Fruit fly (Drosophila melanogaster) whole organism: ENCODE results near the gene CG33688.

Experiments
- CG8478 ChIP-seq: fragments of >200 bp; optimal IDR thresholded peaks from 2 replicates; lab custom pipeline; 2018; ENCODE audit warnings: inconsistent platforms
- Dll ChIP-seq: fragments of >200 bp; optimal IDR thresholded peaks from 2 replicates; lab custom pipeline; 2017
- EcR ChIP-seq, 2 experiments: fragments of >200 bp; optimal IDR thresholded peaks; 2 replicates each; lab custom pipeline; 2017; ENCODE audit warnings: missing biosample characterization in 2 of 2, missing genetic modification characterization in 2 of 2, missing genetic modification reagents in 2 of 2
- pan ChIP-seq: fragments of >200 bp; optimal IDR thresholded peaks from 2 replicates; lab custom pipeline; 2017
- psq ChIP-seq: fragments of >200 bp; optimal IDR thresholded peaks from 2 replicates; lab custom pipeline; 2017
- usp ChIP-seq: fragments of >200 bp; optimal IDR thresholded peaks from 2 replicates; lab custom pipeline; 2017; ENCODE audit warnings: missing biosample characterization, missing genetic modification characterization, mixed read lengths

The CG33688 gene

DNA sequence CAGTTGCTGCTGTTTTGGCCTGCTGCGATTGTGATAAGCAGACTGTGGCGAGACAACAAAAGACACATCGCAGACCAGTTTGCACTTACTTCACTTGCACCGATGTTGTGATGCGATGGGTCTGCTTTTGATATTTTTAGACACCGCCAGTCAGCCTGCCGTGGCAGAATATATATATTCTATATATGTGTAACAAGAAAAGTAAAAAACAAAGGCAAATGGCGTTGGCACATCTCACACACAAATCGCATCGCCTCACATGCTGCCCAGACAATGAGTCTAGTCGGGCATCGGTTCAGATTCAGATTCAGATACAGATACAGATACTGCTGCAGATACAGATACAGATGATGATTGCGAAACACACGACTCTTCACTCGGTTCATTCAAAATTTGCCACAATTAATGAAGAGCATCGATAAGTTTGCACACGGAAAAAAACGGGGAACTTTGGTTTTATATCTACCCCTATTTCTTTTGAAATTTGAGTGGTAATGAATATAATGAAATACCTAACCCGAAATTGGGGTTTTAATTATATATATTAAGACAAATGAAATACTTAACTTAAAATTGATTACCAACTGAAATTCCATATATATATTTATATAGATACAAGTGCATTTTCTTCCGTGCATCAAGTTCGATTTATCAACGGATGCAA, 31.2 kb upstream of the CG33688 start:
- TF ChIP-seq EcR (GFP tag; optimal IDR thresholded peaks at IDR 0.05; lab: Kevin White, UChicago), result no peak

DNA sequence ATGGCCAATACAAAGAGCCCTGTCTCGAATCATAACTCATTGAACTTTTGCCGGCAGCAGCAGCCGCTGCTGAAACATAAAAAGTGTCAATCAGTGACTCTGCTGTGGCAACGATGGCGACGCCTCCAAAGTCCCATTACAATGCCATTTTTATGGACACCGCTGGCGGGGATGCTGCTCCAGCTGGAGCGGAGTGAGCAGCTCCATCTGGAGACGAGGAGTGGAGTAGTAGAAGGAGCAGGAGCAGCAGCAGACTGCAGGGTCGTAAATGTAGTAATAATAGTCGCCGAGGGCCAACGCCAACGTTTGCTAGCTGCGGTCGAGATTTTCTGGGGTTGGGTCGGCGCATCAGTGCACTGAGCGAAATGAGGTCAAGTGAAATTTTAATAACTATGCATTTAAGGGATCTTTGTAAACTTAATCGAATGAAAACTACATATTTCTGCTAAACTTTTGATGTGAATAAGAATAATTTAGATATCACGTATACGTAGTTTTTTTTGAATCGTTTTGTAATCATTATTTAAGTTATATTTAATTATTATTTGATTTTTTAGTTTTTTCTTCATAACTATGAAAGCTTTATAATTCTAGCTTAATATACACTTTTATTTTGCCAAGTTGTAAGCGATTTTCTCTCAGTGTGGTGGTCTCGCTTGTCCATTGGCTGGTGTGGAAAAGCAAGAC, 30.4 kb upstream of the CG33688 start:
- no peak for TF ChIP-seq Dll (lab: Kevin White, UChicago)

dm6 chr3L:16170006-16170405, 29.0 kb upstream of the CG33688 start, which contains the start of gene CG33796:
TSS of gene CG33796 (minus strand) at chr3L:16170106.
- TF ChIP-seq psq, result no peak
- no peak for TF ChIP-seq Dll (lab: Kevin White, UChicago)
- no peak for TF ChIP-seq EcR (GFP tag; optimal IDR thresholded peaks at IDR 0.05; lab: Kevin White, UChicago)
- no peak for TF ChIP-seq pan (lab: Kevin White, UChicago)
- no peak for TF ChIP-seq usp (GFP tag; lab: Kevin White, UChicago)
- no peak for TF ChIP-seq CG8478 (lab: Kevin White, UChicago)

- TF ChIP-seq EcR (GFP tag; optimal IDR thresholded peaks at IDR 0.05; lab: Kevin White, UChicago), result no peak
Measured at dm6 chr3L:16171280-16171679, 27.7 kb upstream of the CG33688 start, which contains the start of gene CG33795. TSS of gene CG33795 (minus strand) at chr3L:16171380.

DNA sequence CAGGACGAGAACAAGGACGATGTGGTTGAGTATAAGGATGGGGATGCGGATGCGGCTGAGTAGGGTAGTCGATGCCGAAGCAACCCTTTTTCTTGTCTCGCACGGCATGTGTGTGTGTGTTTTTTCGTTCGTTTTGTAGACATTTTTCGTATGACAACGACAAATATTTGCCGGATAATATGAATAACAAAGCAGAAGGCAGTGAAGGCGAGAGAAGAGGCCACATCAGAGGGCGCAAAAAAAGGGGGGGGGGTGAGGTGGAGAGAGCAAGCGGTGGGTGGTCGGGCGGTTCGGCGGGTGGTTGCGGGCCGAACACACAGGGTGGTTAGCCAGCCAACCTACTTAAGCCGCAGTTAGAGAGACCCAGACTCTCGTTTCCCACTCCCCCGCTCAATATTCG, 26.6 kb upstream of the CG33688 start:
- TF ChIP-seq CG8478 (lab: Kevin White, UChicago) (no peak), usp (GFP tag; lab: Kevin White, UChicago) (no peak), pan (lab: Kevin White, UChicago) (no peak), EcR (GFP tag; optimal IDR thresholded peaks at IDR 0.05; lab: Kevin White, UChicago) (no peak), Dll (lab: Kevin White, UChicago) (no peak), psq (no peak)

DNA sequence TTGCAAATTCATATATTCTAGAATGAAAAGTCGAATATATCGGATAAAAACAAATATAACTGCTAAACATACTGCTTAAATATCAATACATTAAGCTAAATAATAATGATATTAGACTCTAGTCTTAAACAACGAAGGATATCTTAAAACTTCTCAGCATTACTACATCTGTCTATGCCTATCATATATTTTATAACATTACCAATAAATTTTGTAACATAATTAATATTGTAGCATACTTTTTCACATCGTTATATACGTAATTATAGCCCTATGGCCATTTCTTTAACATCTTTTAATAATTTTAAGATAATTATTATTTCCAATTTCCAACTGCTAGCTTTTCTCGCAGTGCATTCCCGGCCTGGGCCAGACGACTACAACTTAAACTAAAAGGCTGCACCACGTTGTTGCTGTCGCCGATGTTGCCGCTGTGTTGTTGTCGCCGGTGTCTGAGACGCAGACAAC, 26.2 kb upstream of the CG33688 start:
- TF ChIP-seq CG8478 (lab: Kevin White, UChicago) (no peak), usp (GFP tag; lab: Kevin White, UChicago) (no peak), pan (lab: Kevin White, UChicago) (no peak), EcR (GFP tag; optimal IDR thresholded peaks at IDR 0.05; lab: Kevin White, UChicago) (no peak), Dll (lab: Kevin White, UChicago) (no peak)

dm6 chr3L:16173818-16174601, 25.0 kb upstream of the CG33688 start:
- TF ChIP-seq CG8478 (lab: Kevin White, UChicago), result no peak
- TF ChIP-seq Dll (lab: Kevin White, UChicago), result peak; percentile 20

- no peak for TF ChIP-seq psq
- no peak for TF ChIP-seq EcR (GFP tag; optimal IDR thresholded peaks at IDR 0.05; lab: Kevin White, UChicago)
- no peak for TF ChIP-seq pan (lab: Kevin White, UChicago)
- TF ChIP-seq CG8478 (lab: Kevin White, UChicago), result no peak
- no peak for TF ChIP-seq usp (GFP tag; lab: Kevin White, UChicago)
- no peak for TF ChIP-seq Dll (lab: Kevin White, UChicago)
Measured at dm6 chr3L:16174778-16175177, 24.2 kb upstream of the CG33688 start.

DNA sequence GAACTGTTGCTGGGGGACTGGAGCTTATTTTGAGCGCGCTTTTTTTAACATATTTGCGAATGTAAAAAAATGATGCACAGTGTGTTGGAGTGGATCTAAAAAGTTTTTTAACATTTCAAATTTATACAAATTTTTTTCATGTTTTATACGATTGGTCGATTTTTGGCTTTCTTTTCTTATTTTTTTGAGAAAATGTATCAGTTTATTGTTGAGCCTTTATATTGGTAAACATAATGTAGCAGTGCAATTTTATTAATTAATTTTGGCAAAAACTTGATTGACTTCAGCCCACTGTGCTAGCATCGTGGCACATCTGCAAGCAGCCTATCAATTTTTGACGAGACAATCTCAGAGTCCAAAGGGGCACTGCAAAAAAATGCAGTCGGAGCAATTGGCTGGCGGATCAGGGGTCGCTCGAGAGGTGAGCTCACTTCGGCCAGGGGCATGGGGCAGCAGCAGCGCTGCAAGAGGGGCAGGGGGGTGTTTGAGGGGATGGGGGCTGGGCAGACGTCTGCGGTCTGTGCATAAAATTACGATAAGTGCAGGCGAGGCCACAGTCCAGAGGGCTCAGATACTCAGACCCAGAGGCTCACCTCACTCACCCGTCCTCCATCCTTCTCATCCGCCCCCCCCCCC, 23.3 kb upstream of the CG33688 start:
- no peak for TF ChIP-seq pan (lab: Kevin White, UChicago)
- no peak for TF ChIP-seq EcR (GFP tag; optimal IDR thresholded peaks at IDR 0.05; lab: Kevin White, UChicago)
- no peak for TF ChIP-seq CG8478 (lab: Kevin White, UChicago)
- TF ChIP-seq psq, result no peak

- TF ChIP-seq EcR (GFP tag; optimal IDR thresholded peaks at IDR 0.05; lab: Kevin White, UChicago), result no peak
- TF ChIP-seq CG8478 (lab: Kevin White, UChicago), result no peak
- TF ChIP-seq usp (GFP tag; lab: Kevin White, UChicago), result no peak
- no peak for TF ChIP-seq pan (lab: Kevin White, UChicago)
- no peak for TF ChIP-seq psq
- TF ChIP-seq Dll (lab: Kevin White, UChicago), result no peak
Measured at dm6 chr3L:16176492-16176891, 22.5 kb upstream of the CG33688 start.

dm6 chr3L:16177309-16177708, 21.7 kb upstream of the CG33688 start:
- no peak for TF ChIP-seq pan (lab: Kevin White, UChicago)
- TF ChIP-seq usp (GFP tag; lab: Kevin White, UChicago), result no peak
- TF ChIP-seq EcR (GFP tag; optimal IDR thresholded peaks at IDR 0.05; lab: Kevin White, UChicago), result no peak
- no peak for TF ChIP-seq CG8478 (lab: Kevin White, UChicago)
- TF ChIP-seq Dll (lab: Kevin White, UChicago), result no peak
- no peak for TF ChIP-seq psq

DNA sequence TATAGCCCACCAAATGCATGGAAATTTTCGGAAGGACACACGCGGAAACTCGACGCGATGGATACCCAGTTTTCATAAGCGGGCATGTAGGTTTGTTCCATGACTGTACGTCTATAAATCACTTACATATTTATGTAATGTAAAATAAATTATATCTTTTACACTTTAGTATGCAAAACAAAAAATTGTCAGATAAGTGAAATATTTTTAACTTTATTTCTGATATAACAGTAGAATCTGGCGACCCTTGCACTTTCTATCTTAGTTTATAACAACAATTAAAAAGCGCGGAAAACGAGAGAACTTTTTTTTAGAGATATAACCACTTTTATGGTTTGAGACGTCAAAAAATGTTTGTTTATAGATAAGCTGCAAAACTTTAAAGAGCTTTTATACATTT, 21.3 kb upstream of the CG33688 start:
- TF ChIP-seq usp (GFP tag; lab: Kevin White, UChicago) (no peak), psq (no peak), pan (lab: Kevin White, UChicago) (peak; percentile 94)
